Worm (Caenorhabditis elegans): ENCODE results near the gene K02E2.6.

- TF ChIP-seq pqm-1 (tag; optimal IDR thresholded peaks at IDR 0.05), result no peak
- no peak for TF ChIP-seq lsy-2 (tag; optimal IDR thresholded peaks at IDR 0.05)
Measured at ce11 chrV:20399532-20400068, 19.2 kb downstream of the K02E2.6 start.

Measured in whole organism, L1 larva.